Fruit fly (Drosophila melanogaster) whole organism, embryonic: ENCODE data around the gene VhaSFD.

Source experiments
- CG2678 ChIP-seq: fragments of 200-800 bp; sonication (Bioruptor generic); optimal IDR thresholded peaks from 3 replicates; lab custom pipeline; 2019; ENCODE audit warnings: missing biosample characterization, mild to moderate bottlenecking, missing genetic modification characterization, moderate library complexity
- Kr ChIP-seq: fragments of 200-800 bp; sonication (Bioruptor generic); optimal IDR thresholded peaks from 2 replicates; lab custom pipeline; 2017; ENCODE audit warnings: missing biosample characterization, mild to moderate bottlenecking, missing genetic modification characterization
- ham ChIP-seq: fragments of 200-800 bp; sonication (Bioruptor generic); IDR thresholded peaks from 2 replicates; pipeline ENCODE4 v1.3.6; 2022; ENCODE audit warnings: missing biosample characterization, missing genetic modification characterization

dm6 chr2L:16713929-16714328, 13.7 kb downstream of the VhaSFD start:
- TF ChIP-seq ham (GFP tag; lab: Robert Waterston, UW) (no peak), Kr (GFP tag; lab: Kevin White, UChicago) (peak; percentile 3), CG2678 (tag; lab: Kevin White, UChicago) (no peak)
